Fruit fly (Drosophila melanogaster) whole organism, embryonic: ENCODE data around the gene dbe.
A peak's percentile ranks its signal among the peaks of the same experiment; 100 is the strongest.

Source experiments
- Atf-2 ChIP-seq: fragments of 200-800 bp; sonication (Bioruptor generic); optimal IDR thresholded peaks from 2 replicates; lab custom pipeline; 2016; ENCODE audit warnings: missing biosample characterization, missing genetic modification characterization
- B-H2 ChIP-seq: fragments of 200-800 bp; sonication (Bioruptor generic); optimal IDR thresholded peaks from 2 replicates; lab custom pipeline; 2018; ENCODE audit warnings: missing biosample characterization, mild to moderate bottlenecking, missing genetic modification characterization
- Bgb ChIP-seq: fragments of 200-800 bp; sonication (Bioruptor generic); IDR thresholded peaks from 2 replicates; pipeline ENCODE4 v1.3.6; 2022; ENCODE audit warnings: missing biosample characterization, missing genetic modification characterization; ENCODE audit not compliant: partially characterized antibody
- CG10654 ChIP-seq: fragments of 200-800 bp; sonication (Bioruptor generic); optimal IDR thresholded peaks from 2 replicates; lab custom pipeline; 2016; ENCODE audit warnings: missing biosample characterization, missing genetic modification characterization
- CG12155 ChIP-seq: fragments of 200-800 bp; sonication (Bioruptor generic); optimal IDR thresholded peaks from 3 replicates; lab custom pipeline; 2016; ENCODE audit warnings: missing biosample characterization, missing genetic modification characterization
- CG12236 ChIP-seq: fragments of 200-800 bp; sonication (Bioruptor generic); optimal IDR thresholded peaks from 2 replicates; lab custom pipeline; 2016; ENCODE audit warnings: missing biosample characterization, missing genetic modification characterization
- CG1233 ChIP-seq: fragments of 200-800 bp; sonication (Bioruptor generic); optimal IDR thresholded peaks from 4 replicates; lab custom pipeline; 2018; ENCODE audit warnings: missing biosample characterization, mild to moderate bottlenecking, missing genetic modification characterization
- CG13296 ChIP-seq: fragments of 200-800 bp; sonication (Bioruptor generic); optimal IDR thresholded peaks from 3 replicates; lab custom pipeline; 2018; ENCODE audit warnings: missing biosample characterization, mild to moderate bottlenecking, missing genetic modification characterization
- CG16813 ChIP-seq: fragments of 200-800 bp; sonication (Bioruptor generic); IDR thresholded peaks from 3 replicates; pipeline ENCODE4 v1.3.6; 2022; ENCODE audit warnings: missing biosample characterization, missing genetic modification characterization; ENCODE audit not compliant: partially characterized antibody
- CG17186 ChIP-seq: fragments of 200-800 bp; sonication (Bioruptor generic); optimal IDR thresholded peaks from 3 replicates; lab custom pipeline; 2017; ENCODE audit warnings: missing biosample characterization, missing genetic modification reagents, missing genetic modification characterization
- CG17802 ChIP-seq: fragments of 200-800 bp; sonication (Bioruptor generic); optimal IDR thresholded peaks from 2 replicates; lab custom pipeline; 2018; ENCODE audit warnings: missing biosample characterization, mild to moderate bottlenecking, missing genetic modification characterization, moderate library complexity
- CG1792 ChIP-seq: fragments of 200-800 bp; sonication (Bioruptor generic); optimal IDR thresholded peaks from 2 replicates; lab custom pipeline; 2016; ENCODE audit warnings: missing biosample characterization, missing genetic modification characterization
- CG1832 ChIP-seq: fragments of 200-800 bp; sonication (Bioruptor generic); optimal IDR thresholded peaks from 2 replicates; lab custom pipeline; 2017; ENCODE audit warnings: missing biosample characterization, mild to moderate bottlenecking, missing genetic modification characterization, inconsistent platforms
- CG3065 ChIP-seq: fragments of 200-800 bp; sonication (Bioruptor generic); optimal IDR thresholded peaks from 2 replicates; lab custom pipeline; 2016; ENCODE audit warnings: missing biosample characterization, missing genetic modification characterization
- CG34224 ChIP-seq: fragments of 200-800 bp; sonication (Bioruptor generic); IDR thresholded peaks from 3 replicates; pipeline ENCODE4 v1.3.6; 2022; ENCODE audit warnings: missing biosample characterization, missing genetic modification characterization; ENCODE audit not compliant: partially characterized antibody
- CG6175 ChIP-seq: fragments of 200-800 bp; sonication (Bioruptor generic); IDR thresholded peaks from 3 replicates; pipeline ENCODE4 v1.3.6; 2022; ENCODE audit warnings: missing biosample characterization, missing genetic modification characterization
- CG6254 ChIP-seq: fragments of 200-800 bp; sonication (Bioruptor generic); optimal IDR thresholded peaks from 3 replicates; lab custom pipeline; 2017; ENCODE audit warnings: mild to moderate bottlenecking, missing biosample characterization, missing genetic modification reagents, missing genetic modification characterization
- CG6272 ChIP-seq: fragments of 200-800 bp; sonication (Bioruptor generic); IDR thresholded peaks from 2 replicates; pipeline ENCODE4 v1.3.6; 2022; ENCODE audit warnings: missing biosample characterization, missing genetic modification characterization
- CG6813 ChIP-seq: fragments of 200-800 bp; sonication (Bioruptor generic); optimal IDR thresholded peaks from 2 replicates; lab custom pipeline; 2017; ENCODE audit warnings: missing biosample characterization, missing genetic modification characterization, mild to moderate bottlenecking, moderate library complexity, missing genetic modification reagents
- CG7745 ChIP-seq: fragments of 200-800 bp; sonication (Bioruptor generic); optimal IDR thresholded peaks from 2 replicates; lab custom pipeline; 2018; ENCODE audit warnings: missing biosample characterization, mild to moderate bottlenecking, missing genetic modification characterization, moderate library complexity
- CG8478 ChIP-seq: fragments of >200 bp; optimal IDR thresholded peaks from 2 replicates; lab custom pipeline; 2018
- CG9817 ChIP-seq: fragments of 200-800 bp; sonication (Bioruptor generic); optimal IDR thresholded peaks from 2 replicates; lab custom pipeline; 2018; ENCODE audit warnings: missing biosample characterization, mild to moderate bottlenecking, missing genetic modification characterization, moderate library complexity
- D19A ChIP-seq: fragments of 200-800 bp; optimal IDR thresholded peaks from 3 replicates; lab custom pipeline; 2019; ENCODE audit warnings: missing biosample characterization, mild to moderate bottlenecking, missing genetic modification characterization, moderate library complexity
- Dp ChIP-seq: fragments of 200-800 bp; sonication (Bioruptor generic); optimal IDR thresholded peaks from 2 replicates; lab custom pipeline; 2018; ENCODE audit warnings: missing biosample characterization, mild to moderate bottlenecking, missing genetic modification characterization, moderate library complexity
- Ets97D ChIP-seq: fragments of 200-800 bp; sonication (Bioruptor generic); optimal IDR thresholded peaks from 3 replicates; lab custom pipeline; 2016; ENCODE audit warnings: missing biosample characterization, missing genetic modification characterization
- Gug ChIP-seq: fragments of 200-800 bp; sonication (Bioruptor generic); IDR thresholded peaks from 4 replicates; pipeline ENCODE4 v1.3.6; 2022; ENCODE audit warnings: missing biosample characterization, missing genetic modification characterization
- HHEX ChIP-seq: fragments of 200-800 bp; sonication (Bioruptor generic); optimal IDR thresholded peaks from 3 replicates; lab custom pipeline; 2017; ENCODE audit warnings: missing biosample characterization, mild to moderate bottlenecking, missing genetic modification characterization, missing genetic modification reagents
- HLH3B ChIP-seq: fragments of 200-800 bp; sonication (Bioruptor generic); IDR thresholded peaks from 2 replicates; pipeline ENCODE4 v1.3.6; 2022; ENCODE audit warnings: missing biosample characterization, missing genetic modification characterization
- Hmr ChIP-seq: fragments of 200-800 bp; sonication (Bioruptor generic); optimal IDR thresholded peaks from 3 replicates; lab custom pipeline; 2017; ENCODE audit warnings: mild to moderate bottlenecking, missing biosample characterization, missing genetic modification reagents, missing genetic modification characterization
- Hmx ChIP-seq: fragments of 200-800 bp; sonication (Bioruptor generic); optimal IDR thresholded peaks from 2 replicates; lab custom pipeline; 2016; ENCODE audit warnings: missing biosample characterization, missing genetic modification characterization
- Lpt ChIP-seq: fragments of >200 bp; optimal IDR thresholded peaks from 2 replicates; lab custom pipeline; 2018; ENCODE audit warnings: missing biosample characterization, missing genetic modification characterization
- NC2α ChIP-seq: fragments of 200-800 bp; sonication (Bioruptor generic); optimal IDR thresholded peaks from 2 replicates; lab custom pipeline; 2016; ENCODE audit warnings: missing biosample characterization, missing genetic modification characterization
- aop ChIP-seq: fragments of 200-800 bp; sonication (Bioruptor generic); IDR thresholded peaks from 2 replicates; pipeline ENCODE4 v1.3.6; 2022; ENCODE audit warnings: missing biosample characterization, missing genetic modification characterization
- cato ChIP-seq: fragments of 200-800 bp; sonication (Bioruptor generic); optimal IDR thresholded peaks from 2 replicates; lab custom pipeline; 2016; ENCODE audit warnings: missing biosample characterization, missing genetic modification characterization, borderline replicate concordance
- chm ChIP-seq: fragments of 200-800 bp; sonication (Bioruptor generic); IDR thresholded peaks from 2 replicates; pipeline ENCODE4 v1.3.6; 2022; ENCODE audit warnings: missing biosample characterization, missing genetic modification characterization
- crc ChIP-seq: fragments of 200-800 bp; sonication (Bioruptor generic); optimal IDR thresholded peaks from 2 replicates; lab custom pipeline; 2016; ENCODE audit warnings: missing biosample characterization, missing genetic modification characterization
- crol ChIP-seq: fragments of 200-800 bp; sonication (Bioruptor generic); IDR thresholded peaks from 2 replicates; pipeline ENCODE4 v1.3.6; 2022; ENCODE audit warnings: missing biosample characterization, missing genetic modification characterization
- exex ChIP-seq: fragments of 200-800 bp; sonication (Bioruptor generic); optimal IDR thresholded peaks from 4 replicates; lab custom pipeline; 2018; ENCODE audit warnings: missing biosample characterization, mild to moderate bottlenecking, missing genetic modification characterization, moderate library complexity
- fru ChIP-seq: fragments of >200 bp; optimal IDR thresholded peaks from 2 replicates; lab custom pipeline; 2017
- gcm ChIP-seq: fragments of 200-800 bp; sonication (Bioruptor generic); optimal IDR thresholded peaks from 2 replicates; lab custom pipeline; 2019; ENCODE audit warnings: missing biosample characterization, mild to moderate bottlenecking, missing genetic modification characterization, moderate library complexity
- h ChIP-seq: fragments of >200 bp; optimal IDR thresholded peaks from 2 replicates; lab custom pipeline; 2017
- hkb ChIP-seq, 2 experiments: fragments of 200-800 bp in 1 of 2; fragments of >200 bp in 1 of 2; sonication (Bioruptor generic) in 1 of 2; IDR thresholded peaks in 1 of 2; optimal IDR thresholded peaks in 1 of 2; 2 replicates each; pipeline versions ENCODE4 v1.3.6 to Lab custom; 2017 to 2022; ENCODE audit warnings: missing biosample characterization in 1 of 2, missing genetic modification characterization in 1 of 2
- onecut ChIP-seq: fragments of 200-800 bp; sonication (Bioruptor generic); IDR thresholded peaks from 2 replicates; pipeline ENCODE4 v1.3.6; 2022; ENCODE audit warnings: missing biosample characterization, missing genetic modification characterization
- org-1 ChIP-seq: fragments of 200-800 bp; sonication (Bioruptor generic); optimal IDR thresholded peaks from 2 replicates; lab custom pipeline; 2017; ENCODE audit warnings: missing biosample characterization, missing genetic modification characterization
- pros ChIP-seq: fragments of 200-800 bp; sonication (Bioruptor generic); optimal IDR thresholded peaks from 3 replicates; lab custom pipeline; 2019; ENCODE audit warnings: missing biosample characterization, mild to moderate bottlenecking, missing genetic modification characterization, moderate library complexity
- psq ChIP-seq: fragments of 200-800 bp; sonication (Bioruptor generic); optimal IDR thresholded peaks from 2 replicates; lab custom pipeline; 2017; ENCODE audit warnings: missing biosample characterization, missing genetic modification characterization
- pum ChIP-seq: fragments of 200-800 bp; sonication (Bioruptor generic); optimal IDR thresholded peaks from 2 replicates; lab custom pipeline; 2016; ENCODE audit warnings: missing biosample characterization, missing genetic modification characterization
- sd ChIP-seq: fragments of 200-800 bp; sonication (Bioruptor generic); optimal IDR thresholded peaks from 3 replicates; lab custom pipeline; 2018; ENCODE audit warnings: missing biosample characterization, mild to moderate bottlenecking, missing genetic modification characterization, moderate library complexity
- sens-2 ChIP-seq: fragments of 200-800 bp; sonication (Bioruptor generic); IDR thresholded peaks from 2 replicates; pipeline ENCODE4 v1.3.6; 2022; ENCODE audit warnings: missing biosample characterization, missing genetic modification characterization
- sug ChIP-seq: fragments of 200-800 bp; optimal IDR thresholded peaks from 2 replicates; lab custom pipeline; 2019; ENCODE audit warnings: missing biosample characterization, mild to moderate bottlenecking, missing genetic modification characterization, moderate library complexity
- vvl ChIP-seq: fragments of 200-800 bp; sonication (Bioruptor generic); IDR thresholded peaks from 2 replicates; pipeline ENCODE4 v1.3.6; 2022; ENCODE audit warnings: missing biosample characterization, missing genetic modification characterization
- wdn ChIP-seq: fragments of 200-800 bp; sonication (Bioruptor generic); IDR thresholded peaks from 2 replicates; pipeline ENCODE4 v1.3.6; 2022; ENCODE audit warnings: missing biosample characterization, missing genetic modification characterization

dbe gene

dm6 chr2L:865851-866250 is 3.8 kb downstream of the dbe start (continued):
- peak; percentile 57 for TF ChIP-seq CG1832 (GFP tag; lab: Kevin White, UChicago)
- TF ChIP-seq B-H2 (GFP tag; lab: Kevin White, UChicago), result peak; percentile 82
- peak; percentile 91 for TF ChIP-seq cato (GFP tag; lab: Kevin White, UChicago)
- peak; percentile 94 for TF ChIP-seq CG10654
- peak; percentile 96 for TF ChIP-seq Hmr (GFP tag; lab: Kevin White, UChicago)
- TF ChIP-seq crol (GFP tag; lab: Robert Waterston, UW), result peak; percentile 87
- peak; percentile 100 for TF ChIP-seq sd
- peak; percentile 94 for TF ChIP-seq CG13296 (GFP tag; lab: Kevin White, UChicago)
- TF ChIP-seq CG8478 (lab: Kevin White, UChicago), result no peak
- peak; percentile 97 for TF ChIP-seq CG9817
- TF ChIP-seq aop (GFP tag; lab: Robert Waterston, UW), result peak; percentile 92
- peak; percentile 96 for TF ChIP-seq CG6813
- peak; percentile 86 for TF ChIP-seq CG3065 (GFP tag; lab: Kevin White, UChicago)
- TF ChIP-seq vvl (GFP tag; lab: Robert Waterston, UW), result peak; percentile 98
- peak; percentile 49 for TF ChIP-seq pros (GFP tag; lab: Kevin White, UChicago)
- peak; percentile 94 for TF ChIP-seq crc (GFP tag; lab: Kevin White, UChicago)
- TF ChIP-seq CG6254 (GFP tag; lab: Kevin White, UChicago), result peak; percentile 92
- TF ChIP-seq Ets97D (GFP tag; lab: Kevin White, UChicago), result peak; percentile 88
- peak; percentile 86 for TF ChIP-seq NC2α (GFP tag; lab: Kevin White, UChicago)
- TF ChIP-seq CG16813 (GFP tag; lab: Robert Waterston, UW), result no peak
- TF ChIP-seq sug (tag; lab: Kevin White, UChicago), result peak; percentile 91
- TF ChIP-seq Dp (GFP tag; lab: Kevin White, UChicago), result peak; percentile 11
- TF ChIP-seq onecut, result peak; percentile 93
- peak; percentile 92 for TF ChIP-seq D19A (tag; lab: Kevin White, UChicago)
- TF ChIP-seq Bgb (GFP tag; lab: Robert Waterston, UW), result no peak
- peak; percentile 92 for TF ChIP-seq CG6272
- peak; percentile 92 for TF ChIP-seq Gug
- TF ChIP-seq chm (GFP tag; lab: Robert Waterston, UW), result peak; percentile 97
- TF ChIP-seq CG1792 (GFP tag; lab: Kevin White, UChicago), result peak; percentile 92
- TF ChIP-seq CG17802 (tag; lab: Kevin White, UChicago), result peak; percentile 87
- TF ChIP-seq Atf-2 (GFP tag; lab: Kevin White, UChicago), result peak; percentile 94
- TF ChIP-seq CG1233 (GFP tag; lab: Kevin White, UChicago), result peak; percentile 96
- TF ChIP-seq pum (GFP tag; lab: Kevin White, UChicago), result peak; percentile 95
- peak; percentile 7 for TF ChIP-seq hkb (optimal IDR thresholded peaks at IDR 0.05; lab: Kevin White, UChicago)
- peak; percentile 97 for TF ChIP-seq hkb (GFP tag; IDR thresholded peaks at IDR 0.05; lab: Robert Waterston, UW)
- TF ChIP-seq h (lab: Kevin White, UChicago), result no peak
- TF ChIP-seq exex (tag; lab: Kevin White, UChicago), result peak; percentile 63
- peak; percentile 95 for TF ChIP-seq HLH3B (GFP tag; lab: Robert Waterston, UW)
- peak; percentile 95 for TF ChIP-seq CG12155
- TF ChIP-seq HHEX (GFP tag; lab: Kevin White, UChicago), result peak; percentile 95
- TF ChIP-seq CG6175, result peak; percentile 89
- peak; percentile 94 for TF ChIP-seq org-1 (GFP tag; lab: Kevin White, UChicago)
- TF ChIP-seq CG34224 (GFP tag; lab: Robert Waterston, UW), result no peak
- TF ChIP-seq wdn (GFP tag; lab: Robert Waterston, UW), result peak; percentile 93
- TF ChIP-seq fru (lab: Kevin White, UChicago), result no peak
- TF ChIP-seq Hmx (GFP tag; lab: Kevin White, UChicago), result peak; percentile 92
- TF ChIP-seq sens-2 (GFP tag; lab: Robert Waterston, UW), result peak; percentile 95
- no peak for TF ChIP-seq Lpt (GFP tag; lab: Kevin White, UChicago)
- TF ChIP-seq CG7745 (tag; lab: Kevin White, UChicago), result peak; percentile 64
- TF ChIP-seq psq (GFP tag; lab: Kevin White, UChicago), result peak; percentile 92
- peak; percentile 89 for TF ChIP-seq CG17186 (GFP tag; lab: Kevin White, UChicago)
- peak; percentile 86 for TF ChIP-seq CG12236 (GFP tag; lab: Kevin White, UChicago)
- peak; percentile 95 for TF ChIP-seq gcm (GFP tag; lab: Kevin White, UChicago)
